Worm (Caenorhabditis elegans) whole organism, young adult: ENCODE measurements around the gene ubq-2.

Experiments
- C06A6.2 ChIP-seq: fragments of 200-800 bp; sonication (Bioruptor generic); conservative IDR thresholded peaks from 2 replicates; pipeline ENCODE4 v1.3.6; 2022; ENCODE audit warnings: missing genetic modification characterization, missing compliant biosample characterization
- F22D6.2 ChIP-seq: sonication (generic microtip); optimal IDR thresholded peaks from 2 replicates; lab custom pipeline; 2016; ENCODE audit warnings: mild to moderate bottlenecking, missing genetic modification characterization, missing compliant biosample characterization
- F23B12.7 ChIP-seq: sonication (generic microtip); optimal IDR thresholded peaks from 2 replicates; lab custom pipeline; 2017; ENCODE audit warnings: missing genetic modification characterization, mild to moderate bottlenecking, missing compliant biosample characterization, antibody characterized with exemption, moderate library complexity; ENCODE audit not compliant: insufficient read depth
- K11D2.4 ChIP-seq: fragments of 200-800 bp; sonication (Bioruptor generic); IDR thresholded peaks from 2 replicates; pipeline ENCODE4 v1.3.6; 2022; ENCODE audit warnings: missing genetic modification reagents, missing genetic modification characterization, missing compliant biosample characterization
- Y53G8AR.9 ChIP-seq: fragments of 200-800 bp; sonication (Bioruptor generic); conservative IDR thresholded peaks from 2 replicates; pipeline ENCODE4 v1.3.6; 2022; ENCODE audit warnings: missing genetic modification reagents, missing genetic modification characterization, missing compliant biosample characterization
- Y67H2A.10 ChIP-seq: fragments of 200-800 bp; sonication (Bioruptor generic); conservative IDR thresholded peaks from 2 replicates; pipeline ENCODE4 v1.3.6; 2022; ENCODE audit warnings: missing genetic modification reagents, missing genetic modification characterization, missing compliant biosample characterization
- aptf-3 ChIP-seq: fragments of 200-800 bp; sonication (Bioruptor generic); IDR thresholded peaks from 2 replicates; pipeline ENCODE4 v1.3.6; 2022; ENCODE audit warnings: missing genetic modification characterization, missing compliant biosample characterization
- attf-3 ChIP-seq: fragments of 200-800 bp; sonication (Bioruptor generic); conservative IDR thresholded peaks from 2 replicates; pipeline ENCODE4 v1.3.6; 2022; ENCODE audit warnings: missing genetic modification reagents, missing genetic modification characterization, missing compliant biosample characterization
- bed-1 ChIP-seq: fragments of 200-800 bp; sonication (Bioruptor generic); IDR thresholded peaks from 2 replicates; pipeline ENCODE4 v1.3.6; 2022; ENCODE audit warnings: missing genetic modification reagents, missing genetic modification characterization, missing compliant biosample characterization
- cebp-1 ChIP-seq, 2 experiments: fragments of 200-800 bp in 1 of 2; sonication (Bioruptor generic) in 1 of 2; sonication (generic microtip) in 1 of 2; IDR thresholded peaks in 1 of 2; optimal IDR thresholded peaks in 1 of 2; 2 replicates each; pipeline versions ENCODE4 v1.3.6 to Lab custom; 2017 to 2022; ENCODE audit warnings: missing compliant biosample characterization in 2 of 2, missing genetic modification characterization in 2 of 2, mild to moderate bottlenecking in 1 of 2, missing genetic modification reagents in 1 of 2, moderate library complexity in 1 of 2
- ceh-100 ChIP-seq: fragments of 200-800 bp; sonication (Bioruptor generic); IDR thresholded peaks from 2 replicates; pipeline ENCODE4 v1.3.6; 2022; ENCODE audit warnings: missing genetic modification reagents, missing genetic modification characterization, missing compliant biosample characterization
- ceh-91 ChIP-seq: fragments of 200-800 bp; sonication (Bioruptor generic); IDR thresholded peaks from 2 replicates; pipeline ENCODE4 v1.3.6; 2022; ENCODE audit warnings: missing genetic modification reagents, missing genetic modification characterization, missing compliant biosample characterization
- chd-7 ChIP-seq: sonication (generic microtip); optimal IDR thresholded peaks from 2 replicates; lab custom pipeline; 2016; ENCODE audit warnings: mild to moderate bottlenecking, missing genetic modification characterization, moderate library complexity, missing compliant biosample characterization
- dpl-1 ChIP-seq: fragments of 150-350 bp; optimal IDR thresholded peaks from 2 replicates; lab custom pipeline; 2014; ENCODE audit warnings: missing biosample characterization, missing genetic modification reagents, missing genetic modification characterization
- ets-4 ChIP-seq: fragments of 200-800 bp; sonication (Bioruptor generic); optimal IDR thresholded peaks from 2 replicates; lab custom pipeline; 2018; ENCODE audit warnings: mild to moderate bottlenecking, missing genetic modification characterization, missing compliant biosample characterization
- hrde-1 ChIP-seq: sonication (generic microtip); optimal IDR thresholded peaks from 2 replicates; lab custom pipeline; 2016; ENCODE audit warnings: missing genetic modification characterization, mild to moderate bottlenecking, missing compliant biosample characterization, moderate library complexity, missing genotype, missing genetic modification reagents, borderline replicate concordance
- lag-1 ChIP-seq: fragments of 200-800 bp; sonication (Bioruptor generic); IDR thresholded peaks from 2 replicates; pipeline ENCODE4 v1.3.6; 2022; ENCODE audit warnings: missing genetic modification reagents, missing genetic modification characterization, missing compliant biosample characterization
- lin-26 ChIP-seq: fragments of 200-800 bp; sonication (Bioruptor generic); IDR thresholded peaks from 2 replicates; pipeline ENCODE4 v1.3.6; 2022; ENCODE audit warnings: missing genetic modification reagents, missing genetic modification characterization, missing compliant biosample characterization
- lin-35 ChIP-seq, 3 experiments: fragments of 150-350 bp in 2 of 3; sonication (generic microtip) in 1 of 3; optimal IDR thresholded peaks; 2 replicates each; lab custom pipeline; 2014 to 2018; ENCODE audit warnings: missing biosample characterization in 3 of 3, missing genetic modification characterization in 3 of 3, missing genetic modification reagents in 3 of 3
- lin-40 ChIP-seq: sonication (generic microtip); optimal IDR thresholded peaks from 2 replicates; lab custom pipeline; 2016; ENCODE audit warnings: missing genetic modification characterization, mild to moderate bottlenecking, missing compliant biosample characterization, missing genotype, missing genetic modification reagents
- lin-54 ChIP-seq: fragments of 200-800 bp; sonication (Bioruptor generic); optimal IDR thresholded peaks from 2 replicates; lab custom pipeline; 2018; ENCODE audit warnings: mild to moderate bottlenecking, missing genetic modification characterization, missing compliant biosample characterization
- lsl-1 ChIP-seq: fragments of 200-800 bp; sonication (Bioruptor generic); optimal IDR thresholded peaks from 2 replicates; lab custom pipeline; 2018; ENCODE audit warnings: mild to moderate bottlenecking, missing genetic modification characterization, moderate library complexity, missing compliant biosample characterization
- lsy-27 ChIP-seq: sonication (generic microtip); optimal IDR thresholded peaks from 2 replicates; lab custom pipeline; 2017; ENCODE audit warnings: missing genetic modification characterization, mild to moderate bottlenecking, missing compliant biosample characterization, antibody characterized with exemption, missing genotype, borderline replicate concordance; ENCODE audit not compliant: insufficient read depth
- madf-10 ChIP-seq: sonication (generic microtip); optimal IDR thresholded peaks from 2 replicates; lab custom pipeline; 2016; ENCODE audit warnings: mild to moderate bottlenecking, missing genetic modification characterization, missing compliant biosample characterization
- madf-3 ChIP-seq: fragments of 200-800 bp; sonication (Bioruptor generic); IDR thresholded peaks from 2 replicates; pipeline ENCODE4 v1.3.6; 2022; ENCODE audit warnings: missing genetic modification reagents, missing genetic modification characterization, missing compliant biosample characterization
- mcd-1 ChIP-seq: fragments of 200-800 bp; sonication (Bioruptor generic); IDR thresholded peaks from 2 replicates; pipeline ENCODE4 v1.3.6; 2022; ENCODE audit warnings: missing genetic modification reagents, missing genetic modification characterization, missing compliant biosample characterization
- mxl-1 ChIP-seq: sonication (generic microtip); optimal IDR thresholded peaks from 2 replicates; lab custom pipeline; 2016; ENCODE audit warnings: missing genetic modification characterization, missing compliant biosample characterization
- nfya-1 ChIP-seq: sonication (generic microtip); optimal IDR thresholded peaks from 2 replicates; lab custom pipeline; 2017; ENCODE audit warnings: antibody characterized with exemption, missing compliant biosample characterization, missing genetic modification characterization, borderline replicate concordance; ENCODE audit not compliant: insufficient read depth
- nfya-2 ChIP-seq: fragments of 200-800 bp; sonication (Bioruptor generic); IDR thresholded peaks from 2 replicates; pipeline ENCODE4 v1.3.6; 2022; ENCODE audit warnings: missing genetic modification reagents, missing genetic modification characterization, missing compliant biosample characterization
- nfyb-1 ChIP-seq: fragments of 200-800 bp; sonication (Bioruptor generic); IDR thresholded peaks from 2 replicates; pipeline ENCODE4 v1.3.6; 2022; ENCODE audit warnings: missing genetic modification reagents, missing genetic modification characterization, missing compliant biosample characterization
- nhr-179 ChIP-seq: sonication (generic microtip); optimal IDR thresholded peaks from 2 replicates; lab custom pipeline; 2016; ENCODE audit warnings: mild to moderate bottlenecking, missing genetic modification characterization, missing compliant biosample characterization
- nhr-27 ChIP-seq: fragments of 200-800 bp; sonication (Bioruptor generic); optimal IDR thresholded peaks from 2 replicates; lab custom pipeline; 2018; ENCODE audit warnings: mild to moderate bottlenecking, missing genetic modification characterization, moderate library complexity, missing compliant biosample characterization
- pbrm-1 ChIP-seq: fragments of 200-800 bp; sonication (Bioruptor generic); IDR thresholded peaks from 2 replicates; pipeline ENCODE4 v1.3.6; 2022; ENCODE audit warnings: missing genetic modification reagents, missing genetic modification characterization, missing compliant biosample characterization
- rcor-1 ChIP-seq: fragments of 200-800 bp; sonication (Bioruptor generic); IDR thresholded peaks from 2 replicates; pipeline ENCODE4 v1.3.6; 2022; ENCODE audit warnings: missing genetic modification reagents, missing genetic modification characterization, missing compliant biosample characterization
- snpc-1.3 ChIP-seq: sonication (generic microtip); optimal IDR thresholded peaks from 2 replicates; lab custom pipeline; 2017; ENCODE audit warnings: missing genetic modification characterization, mild to moderate bottlenecking, missing compliant biosample characterization, antibody characterized with exemption, moderate library complexity, missing genotype, missing genetic modification reagents; ENCODE audit not compliant: insufficient read depth
- snpc-3.4 ChIP-seq: sonication (generic microtip); optimal IDR thresholded peaks from 2 replicates; lab custom pipeline; 2017; ENCODE audit warnings: missing genetic modification characterization, mild to moderate bottlenecking, missing compliant biosample characterization, antibody characterized with exemption, moderate library complexity, missing genotype, missing genetic modification reagents
- snpc-4 ChIP-seq, 5 experiments: fragments of 150-350 bp in 1 of 5; sonication (generic microtip) in 4 of 5; optimal IDR thresholded peaks; 2 replicates each; lab custom pipeline; 2014 to 2018; ENCODE audit warnings: missing genetic modification characterization in 5 of 5, missing biosample characterization in 3 of 5, antibody characterized with exemption in 2 of 5, mild to moderate bottlenecking in 2 of 5, missing compliant biosample characterization in 2 of 5, missing genotype in 2 of 5, moderate library complexity in 2 of 5, missing genetic modification reagents in 1 of 5
- somi-1 ChIP-seq: fragments of 200-800 bp; sonication (Bioruptor generic); optimal IDR thresholded peaks from 2 replicates; lab custom pipeline; 2018; ENCODE audit warnings: mild to moderate bottlenecking, missing genetic modification characterization, missing compliant biosample characterization
- tbp1 ChIP-seq: fragments of 200-800 bp; sonication (Bioruptor generic); optimal IDR thresholded peaks from 2 replicates; lab custom pipeline; 2018; ENCODE audit warnings: mild to moderate bottlenecking, missing genetic modification characterization, missing compliant biosample characterization
- ztf-25 ChIP-seq: fragments of 200-800 bp; sonication (Bioruptor generic); IDR thresholded peaks from 2 replicates; pipeline ENCODE4 v1.3.6; 2022; ENCODE audit warnings: missing genetic modification reagents, missing genetic modification characterization, missing compliant biosample characterization
- ztf-3 ChIP-seq: fragments of 200-800 bp; sonication (Bioruptor generic); optimal IDR thresholded peaks from 2 replicates; lab custom pipeline; 2018; ENCODE audit warnings: mild to moderate bottlenecking, missing genetic modification characterization, missing compliant biosample characterization
- ztf-6 ChIP-seq: fragments of 200-800 bp; sonication (Bioruptor generic); IDR thresholded peaks from 2 replicates; pipeline ENCODE4 v1.3.6; 2022; ENCODE audit warnings: missing genetic modification reagents, missing genetic modification characterization, missing compliant biosample characterization

ubq-2 gene

ce11 chrIII:12934417-12934816 is 43.9 kb downstream of the ubq-2 start, which contains the start of gene epg-3:
TSS of gene epg-3 (plus strand) at chrIII:12934717.
- TF ChIP-seq nhr-27 (no peak), lsy-27 (tag; lab: Kevin White, UChicago) (no peak), hrde-1 (no peak), snpc-3.4 (tag; lab: Kevin White, UChicago) (no peak)

- no peak for TF ChIP-seq mxl-1
- no peak for TF ChIP-seq chd-7 (tag; lab: Kevin White, UChicago)
- no peak for TF ChIP-seq bed-1
- no peak for TF ChIP-seq madf-10 (tag; lab: Kevin White, UChicago)
- TF ChIP-seq rcor-1 (GFP tag; lab: Robert Waterston, UW), result no peak
- TF ChIP-seq aptf-3, result no peak
- no peak for TF ChIP-seq lin-35 (GFP tag; optimal IDR thresholded peaks at IDR 0.05; lab: Kevin White, UChicago)
- no peak for TF ChIP-seq somi-1
- no peak for TF ChIP-seq nfyb-1 (GFP tag; lab: Robert Waterston, UW)
- TF ChIP-seq ztf-25 (GFP tag; lab: Robert Waterston, UW), result no peak
- TF ChIP-seq nfya-2 (GFP tag; lab: Robert Waterston, UW), result no peak
- no peak for TF ChIP-seq Y53G8AR.9 (GFP tag; lab: Robert Waterston, UW)
- no peak for TF ChIP-seq nfya-1 (tag; lab: Kevin White, UChicago)
- no peak for TF ChIP-seq lin-26
Measured at ce11 chrIII:12932776-12933175, 45.5 kb downstream of the ubq-2 start.

ce11 chrIII:12931786-12932427 is 46.4 kb downstream of the ubq-2 start, which contains the start of gene rbm-7:
TSS of gene rbm-7 (minus strand) at chrIII:12931867.
- no peak for TF ChIP-seq ztf-3 (GFP tag; lab: Kevin White, UChicago)
- no peak for TF ChIP-seq ceh-91 (GFP tag; lab: Robert Waterston, UW)
- TF ChIP-seq ztf-6, result no peak
- no peak for TF ChIP-seq lin-26
- TF ChIP-seq lin-54 (GFP tag; lab: Kevin White, UChicago), result peak; percentile 71
- peak; percentile 44; the same call in 1 of the 2 replicates for TF ChIP-seq ceh-100 (GFP tag; lab: Robert Waterston, UW)
- no peak for TF ChIP-seq lag-1 (GFP tag; lab: Robert Waterston, UW)
- peak; percentile 75 for TF ChIP-seq lin-40
- 0 out of 2 replicates have a peak, but pooled peaks have one; percentile 8 for TF ChIP-seq madf-3 (GFP tag; lab: Robert Waterston, UW)
- TF ChIP-seq tbp1 (GFP tag; lab: Kevin White, UChicago), result peak; percentile 48
- TF ChIP-seq dpl-1 (GFP tag; lab: Kevin White, UChicago), result peak; percentile 29
- peak; percentile 18 for TF ChIP-seq snpc-1.3 (tag; lab: Kevin White, UChicago)
- peak; percentile 38 for TF ChIP-seq F23B12.7 (tag; lab: Kevin White, UChicago)
- TF ChIP-seq attf-3 (GFP tag; lab: Robert Waterston, UW), result 0 out of 2 replicates have a peak, but pooled peaks have one; percentile 17
- TF ChIP-seq C06A6.2 (GFP tag; lab: Robert Waterston, UW), result 0 out of 2 replicates have a peak, but pooled peaks have one; percentile 28
- peak; percentile 74; the same call in 1 of the 2 replicates for TF ChIP-seq pbrm-1 (GFP tag; lab: Robert Waterston, UW)
- TF ChIP-seq ets-4 (GFP tag; lab: Kevin White, UChicago), result no peak
- TF ChIP-seq mcd-1 (GFP tag; lab: Robert Waterston, UW), result peak; percentile 80
- TF ChIP-seq snpc-4 (GFP tag; optimal IDR thresholded peaks at IDR 0.05; lab: Kevin White, UChicago), result no peak
- peak in 2 of 4 experiments; percentile 14 to 34 for TF ChIP-seq snpc-4 (tag; optimal IDR thresholded peaks at IDR 0.05; lab: Kevin White, UChicago)
- peak; percentile 76 for TF ChIP-seq K11D2.4
- no peak for TF ChIP-seq nhr-179 (tag; lab: Kevin White, UChicago)
- TF ChIP-seq F22D6.2, result no peak
- TF ChIP-seq cebp-1 (GFP tag; IDR thresholded peaks at IDR 0.05; lab: Robert Waterston, UW), result no peak
- peak; percentile 68 for TF ChIP-seq cebp-1 (tag; optimal IDR thresholded peaks at IDR 0.05; lab: Kevin White, UChicago)
- TF ChIP-seq aptf-3, result no peak
- TF ChIP-seq lsl-1, result peak; percentile 55
- no peak for TF ChIP-seq Y67H2A.10 (GFP tag; lab: Robert Waterston, UW)
